Fruit fly (Drosophila melanogaster) whole organism, wandering third instar larva: Measurements from ENCODE around the gene Syt4.
A peak's percentile ranks its signal among the peaks of the same experiment; 100 is the strongest.

Experiments used
- Abd-B ChIP-seq: fragments of >200 bp; optimal IDR thresholded peaks from 2 replicates; lab custom pipeline; 2017; ENCODE audit warnings: missing biosample characterization, missing genetic modification characterization
- CG32264 ChIP-seq: fragments of 200-800 bp; sonication (Bioruptor generic); optimal IDR thresholded peaks from 2 replicates; lab custom pipeline; 2016; ENCODE audit warnings: missing biosample characterization, missing genetic modification characterization
- CrebA ChIP-seq: fragments of 200-800 bp; sonication (Bioruptor generic); optimal IDR thresholded peaks from 2 replicates; lab custom pipeline; 2016; ENCODE audit warnings: missing biosample characterization, mild to moderate bottlenecking, missing genetic modification characterization, borderline replicate concordance
- Dfd ChIP-seq: fragments of >200 bp; optimal IDR thresholded peaks from 2 replicates; lab custom pipeline; 2017; ENCODE audit warnings: missing biosample characterization, missing genetic modification characterization
- GATAd ChIP-seq: sonication (Bioruptor generic); optimal IDR thresholded peaks from 2 replicates; lab custom pipeline; 2016; ENCODE audit warnings: missing biosample characterization, missing genetic modification characterization
- Hnf4 ChIP-seq: fragments of 200-800 bp; sonication (Bioruptor generic); optimal IDR thresholded peaks from 2 replicates; lab custom pipeline; 2016; ENCODE audit warnings: missing biosample characterization, mild to moderate bottlenecking, missing genetic modification characterization
- Hr78 ChIP-seq: fragments of >200 bp; optimal IDR thresholded peaks from 2 replicates; lab custom pipeline; 2017; ENCODE audit warnings: missing biosample characterization, missing genetic modification characterization
- Hr83 ChIP-seq: fragments of 200-300 bp; sonication (Bioruptor generic); optimal IDR thresholded peaks from 2 replicates; lab custom pipeline; 2016; ENCODE audit warnings: missing biosample characterization, mild to moderate bottlenecking, missing genetic modification characterization, moderate library complexity; ENCODE audit not compliant: poor library complexity, severe bottlenecking
- Mio ChIP-seq: sonication (Bioruptor generic); optimal IDR thresholded peaks from 2 replicates; lab custom pipeline; 2016; ENCODE audit warnings: missing biosample characterization, missing genetic modification characterization
- Myc ChIP-seq: fragments of >200 bp; optimal IDR thresholded peaks from 2 replicates; lab custom pipeline; 2017
- N ChIP-seq: fragments of >200 bp; optimal IDR thresholded peaks from 2 replicates; lab custom pipeline; 2018; ENCODE audit warnings: missing biosample characterization, missing external identifiers, missing genetic modification characterization
- Rel ChIP-seq, 2 experiments: fragments of 200-800 bp; sonication (Bioruptor generic) in 1 of 2; optimal IDR thresholded peaks; 2 replicates in 1 of 2; 3 replicates in 1 of 2; lab custom pipeline; 2016 to 2019; ENCODE audit warnings: mild to moderate bottlenecking in 2 of 2, missing biosample characterization in 2 of 2, missing genetic modification characterization in 2 of 2, moderate library complexity in 1 of 2
- Sp1 ChIP-seq: fragments of 200-800 bp; sonication (Bioruptor generic); optimal IDR thresholded peaks from 3 replicates; lab custom pipeline; 2019; ENCODE audit warnings: missing biosample characterization, mild to moderate bottlenecking, missing genetic modification characterization, moderate library complexity
- br ChIP-seq: fragments of 200-800 bp; sonication (Bioruptor generic); optimal IDR thresholded peaks from 2 replicates; lab custom pipeline; 2016; ENCODE audit warnings: missing biosample characterization, missing genetic modification characterization
- brk ChIP-seq: fragments of 200-800 bp; sonication (Bioruptor generic); optimal IDR thresholded peaks from 2 replicates; lab custom pipeline; 2016; ENCODE audit warnings: missing biosample characterization, mild to moderate bottlenecking, missing genetic modification characterization
- dl ChIP-seq, 2 experiments: fragments of 175-275, 200-275 bp in 1 of 2; fragments of 200-275 bp in 1 of 2; sonication (Bioruptor generic); optimal IDR thresholded peaks; lab custom pipeline; 2018; ENCODE audit warnings: mild to moderate bottlenecking in 2 of 2, missing biosample characterization in 2 of 2, missing genetic modification characterization in 2 of 2, moderate library complexity in 2 of 2; ENCODE audit not compliant: partially characterized antibody in 2 of 2, insufficient read depth in 1 of 2
- dmrt93B ChIP-seq: fragments of 200-800 bp; sonication (Bioruptor generic); optimal IDR thresholded peaks from 2 replicates; lab custom pipeline; 2018; ENCODE audit warnings: missing biosample characterization, mild to moderate bottlenecking, missing genetic modification characterization
- dsf ChIP-seq: sonication (Bioruptor generic); optimal IDR thresholded peaks from 2 replicates; lab custom pipeline; 2016; ENCODE audit warnings: missing biosample characterization, missing genetic modification characterization, borderline replicate concordance
- ey ChIP-seq: fragments of 200-800 bp; sonication (Bioruptor generic); optimal IDR thresholded peaks from 2 replicates; lab custom pipeline; 2016; ENCODE audit warnings: missing biosample characterization, missing genetic modification characterization
- foxo ChIP-seq, 2 experiments: fragments of 200-800 bp; sonication (Bioruptor generic); optimal IDR thresholded peaks; 2 replicates in 1 of 2; 3 replicates in 1 of 2; lab custom pipeline; 2016 to 2017; ENCODE audit warnings: missing biosample characterization in 2 of 2, missing genetic modification characterization in 2 of 2
- fru ChIP-seq: fragments of 200-800 bp; sonication (Bioruptor generic); optimal IDR thresholded peaks from 3 replicates; lab custom pipeline; 2016; ENCODE audit warnings: missing biosample characterization, mild to moderate bottlenecking, missing genetic modification characterization
- h ChIP-seq: fragments of 200-800 bp; sonication (Bioruptor generic); optimal IDR thresholded peaks from 3 replicates; lab custom pipeline; 2016; ENCODE audit warnings: missing biosample characterization, mild to moderate bottlenecking, missing genetic modification characterization
- jim ChIP-seq: fragments of 175-275, 200-325 bp; sonication (Bioruptor generic); optimal IDR thresholded peaks from 2 replicates; lab custom pipeline; 2016; ENCODE audit warnings: missing biosample characterization, mild to moderate bottlenecking, missing genetic modification characterization
- psq ChIP-seq: fragments of 200-800 bp; sonication (Bioruptor generic); optimal IDR thresholded peaks from 3 replicates; lab custom pipeline; 2017; ENCODE audit warnings: missing biosample characterization, mild to moderate bottlenecking, missing genetic modification characterization, moderate library complexity
- rgr ChIP-seq: fragments of 200-800 bp; sonication (Bioruptor generic); optimal IDR thresholded peaks from 3 replicates; lab custom pipeline; 2016; ENCODE audit warnings: missing biosample characterization, mild to moderate bottlenecking, missing genetic modification characterization
- sage ChIP-seq: fragments of 200-800 bp; sonication (Bioruptor generic); optimal IDR thresholded peaks from 2 replicates; lab custom pipeline; 2016; ENCODE audit warnings: missing biosample characterization, mild to moderate bottlenecking, missing genetic modification characterization
- sv ChIP-seq: fragments of 200-800 bp; sonication (Bioruptor generic); optimal IDR thresholded peaks from 3 replicates; lab custom pipeline; 2016; ENCODE audit warnings: missing biosample characterization, missing genetic modification characterization

The Syt4 gene

DNA sequence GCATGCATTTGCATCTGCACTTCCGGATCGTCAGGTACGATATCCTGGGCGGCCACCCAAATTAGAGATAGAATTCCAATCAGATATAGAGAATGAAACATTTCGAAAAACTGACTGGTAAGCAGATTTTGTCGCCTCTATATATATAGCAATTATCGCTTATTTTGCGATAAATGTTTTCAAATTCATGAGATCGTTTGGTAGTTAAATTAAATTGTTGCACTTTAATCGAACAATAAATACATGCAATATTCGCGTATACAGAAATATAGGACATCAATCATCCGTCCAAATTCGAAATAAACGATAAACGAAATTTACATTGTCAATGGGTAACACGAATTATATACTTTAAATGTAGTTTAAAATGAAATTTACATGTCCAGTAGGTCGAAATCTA, 14.0 kb upstream of the Syt4 start, which contains the start of gene Obp84a:
Gene Obp84a, minus strand, starts transcription at position 101 of the 400 bp plus-strand sequence.
- TF ChIP-seq rgr (no peak), Hr78 (GFP tag; lab: Kevin White, UChicago) (no peak), jim (GFP tag; lab: Kevin White, UChicago) (no peak), Abd-B (GFP tag; lab: Kevin White, UChicago) (no peak), foxo (GFP tag; optimal IDR thresholded peaks at IDR 0.05; lab: Kevin White, UChicago) (no peak), CG32264 (GFP tag; lab: Kevin White, UChicago) (no peak), N (GFP tag; lab: Kevin White, UChicago) (no peak), dl (GFP tag; optimal IDR thresholded peaks at IDR 0.05; lab: Kevin White, UChicago; ENCODE audit: insufficient read depth in 1 of 2, partially characterized antibody in 2 of 2) (no peak), fru (no peak), Myc (lab: Kevin White, UChicago) (no peak)

DNA sequence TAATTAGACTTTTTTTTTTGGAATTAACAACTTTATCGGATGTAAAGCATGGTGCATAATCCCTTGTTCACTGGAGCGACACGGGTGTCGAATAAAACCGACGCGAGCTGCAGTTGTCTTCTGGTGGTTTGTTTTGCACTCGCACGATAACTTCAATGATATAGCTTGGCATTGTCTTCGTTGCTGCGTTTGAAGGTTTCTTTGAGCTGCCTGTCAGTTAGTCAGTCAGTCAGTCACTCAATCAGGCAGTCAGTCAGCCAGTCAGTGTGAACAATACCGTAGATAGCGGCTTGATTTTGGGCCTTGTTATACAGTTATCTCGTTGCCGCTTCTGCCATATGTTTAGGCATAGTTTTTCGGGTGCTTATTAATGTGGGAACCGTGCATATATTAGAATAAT, 6.3 kb upstream of the Syt4 start:
- TF ChIP-seq jim (GFP tag; lab: Kevin White, UChicago) (no peak), fru (no peak), ey (GFP tag; lab: Kevin White, UChicago) (no peak), dsf (no peak)
- TF ChIP-seq, all 38 proteins: peak for 0

DNA sequence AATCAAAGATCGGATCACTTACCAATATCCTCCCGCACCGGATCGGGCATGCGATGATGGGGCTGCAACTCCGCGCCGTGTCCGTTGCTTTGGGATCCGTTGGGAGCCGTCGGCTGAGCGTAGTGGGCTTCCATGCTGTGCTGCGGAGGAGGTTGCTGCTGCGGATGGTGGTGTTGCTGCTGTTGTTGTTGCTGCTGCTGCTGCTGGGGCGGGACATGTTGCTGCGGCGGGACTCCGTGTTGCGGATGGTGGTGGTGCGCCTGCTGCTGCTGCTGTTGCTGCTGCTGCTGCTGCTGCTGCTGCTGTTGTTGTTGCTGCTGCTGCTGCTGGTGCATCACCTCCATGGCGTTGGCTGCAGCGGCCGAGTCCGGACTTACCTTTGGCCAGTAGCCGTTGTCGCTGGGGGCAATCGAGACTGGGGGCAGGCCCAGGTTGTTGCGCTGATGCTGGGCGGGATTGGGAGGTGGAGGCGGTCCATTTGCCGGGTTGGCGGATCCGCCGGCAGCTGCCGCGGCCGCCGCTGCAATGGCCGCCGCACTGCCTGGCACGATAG, 9.2 kb downstream of the Syt4 start:
- TF ChIP-seq dmrt93B, result no peak
- no peak for TF ChIP-seq N (GFP tag; lab: Kevin White, UChicago)
- peak; percentile 92 for TF ChIP-seq Dfd (GFP tag; lab: Kevin White, UChicago)
- TF ChIP-seq sage, result no peak

DNA sequence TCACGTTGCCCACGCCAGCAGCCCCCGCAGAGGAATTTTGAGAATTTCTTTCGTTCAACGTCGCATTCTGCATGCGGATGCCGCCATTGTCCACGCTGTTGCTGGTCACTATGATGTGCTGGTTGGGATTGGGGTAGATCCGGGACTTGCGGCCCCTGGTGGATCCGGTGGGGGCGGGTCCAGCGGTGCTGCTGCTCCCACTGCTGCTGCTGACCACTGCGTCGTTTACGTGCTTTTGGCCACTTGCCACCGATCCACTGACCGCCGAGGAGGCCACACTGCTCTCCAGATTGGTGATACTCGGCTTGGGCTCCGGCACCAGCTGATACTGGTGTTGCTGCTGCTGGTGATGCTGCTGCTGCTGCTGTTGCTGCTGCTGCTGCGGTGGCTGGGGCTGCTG, 10.9 kb downstream of the Syt4 start:
- peak; percentile 94 for TF ChIP-seq Dfd (GFP tag; lab: Kevin White, UChicago)
- TF ChIP-seq br (GFP tag; lab: Kevin White, UChicago), result no peak
- TF ChIP-seq, all 38 proteins: peak for 1

DNA sequence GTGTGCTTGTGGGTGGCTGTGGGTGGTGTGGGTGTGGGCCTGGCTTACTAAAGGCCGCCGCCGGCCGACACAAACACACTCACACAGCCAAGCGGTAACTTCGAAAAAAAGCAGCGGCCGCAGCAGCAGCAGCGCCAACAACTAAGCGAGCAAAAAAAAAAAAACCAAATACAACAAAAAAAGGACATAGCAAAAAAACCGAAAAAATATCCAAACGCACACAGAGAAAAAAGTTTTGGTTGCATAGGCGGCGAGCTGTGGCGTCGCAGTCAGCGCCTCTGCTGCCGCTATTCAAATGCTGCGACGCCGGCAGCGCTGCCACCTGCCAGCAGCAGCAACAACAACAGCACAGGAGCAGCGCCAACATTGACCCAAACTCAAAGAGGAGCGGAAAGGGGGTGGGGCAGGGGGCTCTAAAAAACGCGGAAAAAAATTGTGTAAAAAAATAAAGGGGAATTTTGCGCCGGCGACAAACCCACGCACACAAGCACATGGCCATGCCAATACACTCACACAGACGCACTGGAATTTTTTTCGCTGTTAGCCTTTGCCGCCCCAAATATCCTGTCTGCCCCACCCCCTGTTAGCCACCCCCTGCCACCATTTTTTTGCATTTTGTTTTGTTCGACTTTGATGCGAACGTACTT, 16.5 kb downstream of the Syt4 start:
- TF ChIP-seq Hr78 (GFP tag; lab: Kevin White, UChicago), result no peak
- TF ChIP-seq psq, result no peak
- TF ChIP-seq h (GFP tag; lab: Kevin White, UChicago), result no peak
- no peak for TF ChIP-seq N (GFP tag; lab: Kevin White, UChicago)
- TF ChIP-seq dmrt93B, result no peak
- TF ChIP-seq sv (GFP tag; lab: Kevin White, UChicago), result no peak
- no peak for TF ChIP-seq Myc (lab: Kevin White, UChicago)
- TF ChIP-seq CG32264 (GFP tag; lab: Kevin White, UChicago), result no peak
- TF ChIP-seq Sp1 (GFP tag; lab: Kevin White, UChicago), result no peak
- TF ChIP-seq Rel (GFP tag; optimal IDR thresholded peaks at IDR 0.05; lab: Kevin White, UChicago), result no peak
- no peak for TF ChIP-seq Rel (tag; optimal IDR thresholded peaks at IDR 0.05; lab: Kevin White, UChicago)

DNA sequence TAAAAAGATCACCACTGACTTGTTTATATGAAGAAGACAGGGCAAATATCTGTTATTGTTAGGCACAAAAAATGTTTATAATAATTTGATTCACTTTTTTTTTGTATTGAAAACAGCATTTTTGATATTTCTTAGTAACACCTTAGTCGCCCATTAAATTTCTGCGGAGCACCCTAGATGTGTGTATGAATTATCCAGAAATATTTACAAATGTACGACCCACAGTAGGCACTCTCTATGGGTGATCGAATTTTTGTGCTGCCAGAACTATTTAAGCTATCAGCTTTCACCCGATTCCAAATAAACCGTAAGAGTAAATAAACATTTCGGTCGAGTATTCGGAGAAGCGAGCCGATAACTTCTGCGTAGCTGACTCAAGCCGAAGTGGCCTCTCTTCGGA, 19.8 kb downstream of the Syt4 start, which contains the start of gene RacGAP84C:
Gene RacGAP84C, plus strand, starts transcription at position 301 of the 400 bp plus-strand sequence.
- TF ChIP-seq rgr (no peak), Hr83 (GFP tag; lab: Kevin White, UChicago) (no peak), Hnf4 (no peak), Rel (GFP tag; optimal IDR thresholded peaks at IDR 0.05; lab: Kevin White, UChicago) (no peak), Rel (tag; optimal IDR thresholded peaks at IDR 0.05; lab: Kevin White, UChicago) (no peak), sage (no peak), psq (no peak), Mio (GFP tag; lab: Kevin White, UChicago) (no peak), sv (GFP tag; lab: Kevin White, UChicago) (no peak), jim (GFP tag; lab: Kevin White, UChicago) (no peak), fru (no peak), GATAd (GFP tag; lab: Kevin White, UChicago) (no peak), CrebA (GFP tag; lab: Kevin White, UChicago) (no peak), Myc (lab: Kevin White, UChicago) (no peak), brk (GFP tag; lab: Kevin White, UChicago) (no peak)
